Worm (Caenorhabditis elegans): ENCODE measurements around the gene clec-48.

The clec-48 gene

ce11 chrV:18157707-18158106 lies at the start of gene clec-48:
TSS of gene clec-48 (plus strand) at chrV:18158026.
- no peak for TF ChIP-seq unc-62 (GFP tag; optimal IDR thresholded peaks at IDR 0.05)

DNA sequence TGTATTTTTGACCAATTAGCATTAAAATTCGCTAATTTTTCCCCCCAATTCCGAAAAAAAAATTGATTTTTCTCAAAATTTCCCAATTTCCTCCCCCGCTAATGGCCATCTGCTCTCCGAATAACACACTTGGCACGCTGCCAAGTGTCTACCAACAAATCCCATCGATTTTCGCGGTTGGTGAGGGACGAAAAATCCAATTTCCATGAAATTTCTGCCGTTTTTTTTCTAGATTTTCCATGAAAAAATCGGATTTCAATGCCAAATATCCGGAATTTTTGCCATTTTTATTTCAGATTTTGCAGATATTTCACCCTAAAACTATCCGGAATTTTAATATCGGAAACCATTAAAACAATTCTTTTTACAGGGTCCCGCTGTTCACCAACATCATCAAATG lies 48.4 kb upstream of the clec-48 start:
- TF ChIP-seq unc-62 (GFP tag; optimal IDR thresholded peaks at IDR 0.05), result no peak

- TF ChIP-seq unc-62 (GFP tag; optimal IDR thresholded peaks at IDR 0.05), result no peak
These were observed 34.2 kb upstream of the clec-48 start, which contains the start of gene fbxa-107 for ce11 chrV:18123639-18124038. TSS of gene fbxa-107 (plus strand) at chrV:18123939.

- no peak for TF ChIP-seq unc-62 (GFP tag; optimal IDR thresholded peaks at IDR 0.05)
These were observed 32.8 kb upstream of the clec-48 start, which contains the start of gene fbxa-210 for ce11 chrV:18125075-18125474. TSS of gene fbxa-210 (plus strand) at chrV:18125375.

- TF ChIP-seq unc-62 (GFP tag; optimal IDR thresholded peaks at IDR 0.05), result no peak
These were observed 30.6 kb upstream of the clec-48 start, which contains the start of gene fbxa-211 for ce11 chrV:18127192-18127591. TSS of gene fbxa-211 (plus strand) at chrV:18127519.

- TF ChIP-seq unc-62 (GFP tag; optimal IDR thresholded peaks at IDR 0.05), result no peak
These were observed 29.3 kb upstream of the clec-48 start for ce11 chrV:18128545-18128944.

DNA sequence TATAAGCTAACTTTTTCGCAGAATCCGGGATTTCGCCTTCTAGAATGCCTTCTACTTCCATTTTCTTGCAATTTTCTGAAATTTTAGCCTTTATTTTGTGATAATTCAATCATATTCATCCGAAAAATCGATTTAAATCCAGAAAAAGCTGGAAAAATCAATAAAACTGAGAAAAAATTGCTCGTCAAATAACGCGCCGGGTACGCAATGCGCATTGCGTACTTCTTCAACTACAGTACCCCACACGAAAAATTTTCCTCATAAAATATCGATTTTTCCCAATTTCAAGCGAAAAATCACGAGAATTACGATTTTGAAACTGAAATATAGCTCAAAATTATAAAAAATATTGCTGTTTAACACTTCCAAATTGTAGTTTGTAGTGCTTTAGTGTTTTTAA lies 26.8 kb upstream of the clec-48 start, which contains the start of gene Y37H2A.12:
Y37H2A.12 (minus strand) TSS at position 81 of the 400 bp plus-strand sequence.
- no peak for TF ChIP-seq unc-62 (GFP tag; optimal IDR thresholded peaks at IDR 0.05)

DNA sequence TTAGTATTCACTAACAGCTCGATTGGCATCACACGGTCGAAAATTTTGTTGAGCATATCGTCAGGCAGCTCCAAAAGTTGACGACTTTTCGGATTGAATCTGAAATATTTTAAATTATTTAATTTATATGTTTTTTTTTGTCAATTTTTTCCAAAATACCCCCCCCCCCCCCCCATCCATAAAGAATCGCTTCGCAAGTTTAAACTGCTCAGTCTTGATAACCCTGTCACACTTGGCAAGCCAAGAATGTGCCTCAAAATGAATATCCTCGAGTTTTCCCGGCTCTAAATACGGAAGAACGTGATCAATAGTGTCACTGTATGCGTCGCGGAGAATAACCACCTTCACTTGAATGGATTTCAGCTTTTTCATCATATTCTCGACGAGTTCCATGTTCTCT lies 24.6 kb upstream of the clec-48 start, which contains the start of gene Y37H2A.18:
Y37H2A.18 (minus strand) TSS at position 101 of the 400 bp plus-strand sequence.
- TF ChIP-seq unc-62 (GFP tag; optimal IDR thresholded peaks at IDR 0.05), result no peak

- no peak for TF ChIP-seq unc-62 (GFP tag; optimal IDR thresholded peaks at IDR 0.05)
These were observed 23.4 kb upstream of the clec-48 start, which contains the start of gene Y37H2A.7 for ce11 chrV:18134378-18134777. TSS of gene Y37H2A.7 (minus strand) at chrV:18134478.

- TF ChIP-seq unc-62 (GFP tag; optimal IDR thresholded peaks at IDR 0.05), result no peak
These were observed 20.1 kb upstream of the clec-48 start for ce11 chrV:18137679-18138078.

ce11 chrV:18138695-18139094 lies 19.1 kb upstream of the clec-48 start, which contains the start of gene Y37H2A.10:
TSS of gene Y37H2A.10 (plus strand) at chrV:18138995.
- TF ChIP-seq unc-62 (GFP tag; optimal IDR thresholded peaks at IDR 0.05), result no peak

DNA sequence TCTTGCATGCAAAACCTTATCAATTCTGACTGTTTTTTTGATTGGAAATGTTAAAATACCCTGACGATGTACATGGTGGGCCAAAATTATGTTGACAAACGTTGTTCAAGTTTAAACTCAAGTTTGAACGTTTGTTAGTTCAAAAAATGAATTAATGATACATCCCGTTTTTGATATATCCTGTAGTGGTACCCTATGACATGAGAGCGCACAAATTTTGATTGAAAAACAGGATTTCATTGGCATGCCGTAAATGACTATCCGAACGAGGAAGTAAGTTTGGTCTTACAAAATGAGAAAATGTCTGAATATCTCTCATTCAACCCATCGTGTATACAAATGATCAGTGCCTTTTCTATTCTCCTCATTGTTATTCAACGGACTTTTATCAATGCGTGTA lies 16.7 kb upstream of the clec-48 start, which contains the start of gene Y37H2A.11:
Y37H2A.11 (plus strand) TSS at position 301 of the 400 bp plus-strand sequence.
- no peak for TF ChIP-seq unc-62 (GFP tag; optimal IDR thresholded peaks at IDR 0.05)

DNA sequence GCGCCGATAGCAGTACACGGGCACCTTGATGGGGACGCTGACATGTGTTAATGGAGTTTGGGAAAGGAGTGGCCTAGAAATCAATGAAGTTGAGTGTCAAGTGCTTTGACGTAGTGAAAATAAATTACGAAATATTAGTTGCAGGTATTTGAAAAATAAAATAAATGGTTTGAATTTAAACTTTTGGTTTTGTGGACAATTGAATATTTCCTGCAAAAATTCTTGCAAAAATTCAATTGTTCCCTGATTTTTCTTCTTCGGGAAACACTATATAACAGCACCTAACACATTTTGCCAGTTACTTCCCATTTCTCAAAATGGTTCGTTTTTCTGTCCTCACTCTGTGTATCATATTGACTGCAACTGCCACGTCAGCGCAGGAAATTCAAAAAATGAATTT lies 15.3 kb upstream of the clec-48 start, which contains the start of gene Y37H2A.13:
Y37H2A.13 (plus strand) TSS at position 301 of the 400 bp plus-strand sequence.
- no peak for TF ChIP-seq unc-62 (GFP tag; optimal IDR thresholded peaks at IDR 0.05)

DNA sequence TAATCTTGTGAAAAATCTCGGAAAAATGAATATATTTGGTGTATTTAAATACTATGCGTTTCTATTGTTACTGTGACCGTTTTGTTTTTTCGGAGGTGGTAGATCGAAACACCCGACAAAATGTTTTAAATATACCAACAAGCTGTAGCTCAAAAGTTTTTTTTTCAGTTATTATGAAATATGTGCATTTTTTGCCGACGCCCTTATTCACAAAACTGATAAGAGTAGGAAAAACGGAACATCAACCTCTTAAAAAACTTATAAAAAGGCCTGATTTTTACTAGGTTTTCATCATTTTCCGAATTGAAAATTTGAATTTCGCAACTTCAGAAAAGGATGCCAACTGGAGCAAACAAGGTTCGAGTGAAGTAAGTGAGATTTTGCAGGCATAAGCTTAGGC lies 14.4 kb upstream of the clec-48 start, which contains the start of gene Y37H2A.14:
Y37H2A.14 (plus strand) TSS at position 301 of the 400 bp plus-strand sequence.
- no peak for TF ChIP-seq unc-62 (GFP tag; optimal IDR thresholded peaks at IDR 0.05)

ce11 chrV:18144442-18144841 lies 13.4 kb upstream of the clec-48 start:
- no peak for TF ChIP-seq unc-62 (GFP tag; optimal IDR thresholded peaks at IDR 0.05)

ce11 chrV:18146077-18146476 lies 11.7 kb upstream of the clec-48 start, which contains the start of gene C14A6.3:
TSS of gene C14A6.3 (plus strand) at chrV:18146377.
- TF ChIP-seq unc-62 (GFP tag; optimal IDR thresholded peaks at IDR 0.05), result no peak

DNA sequence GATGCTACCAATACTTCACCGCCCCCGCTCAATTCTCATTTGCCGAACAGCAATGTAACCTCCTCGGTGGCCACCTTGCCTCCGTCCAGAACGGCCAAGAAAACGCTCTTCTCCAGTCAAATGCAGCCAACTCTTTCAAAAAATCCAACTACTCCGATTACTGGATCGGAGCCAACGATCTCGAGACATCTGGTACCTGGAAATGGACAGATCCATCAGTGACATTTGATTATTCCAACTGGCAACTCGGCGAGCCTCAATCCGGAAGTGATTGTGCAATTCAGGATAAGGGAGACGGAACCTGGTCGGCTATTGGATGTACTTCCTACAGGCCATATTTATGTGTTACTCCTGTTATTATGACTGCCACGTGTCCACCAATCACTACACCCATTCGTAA lies 346 bp downstream of the clec-48 start:
- no peak for TF ChIP-seq unc-62 (GFP tag; optimal IDR thresholded peaks at IDR 0.05)

Measured in whole organism, dauer.